Fruit fly (Drosophila melanogaster): ENCODE data around the gene CG7326.
A peak's percentile ranks its signal among the peaks of the same experiment; 100 is the strongest.

Gene CG7326

DNA sequence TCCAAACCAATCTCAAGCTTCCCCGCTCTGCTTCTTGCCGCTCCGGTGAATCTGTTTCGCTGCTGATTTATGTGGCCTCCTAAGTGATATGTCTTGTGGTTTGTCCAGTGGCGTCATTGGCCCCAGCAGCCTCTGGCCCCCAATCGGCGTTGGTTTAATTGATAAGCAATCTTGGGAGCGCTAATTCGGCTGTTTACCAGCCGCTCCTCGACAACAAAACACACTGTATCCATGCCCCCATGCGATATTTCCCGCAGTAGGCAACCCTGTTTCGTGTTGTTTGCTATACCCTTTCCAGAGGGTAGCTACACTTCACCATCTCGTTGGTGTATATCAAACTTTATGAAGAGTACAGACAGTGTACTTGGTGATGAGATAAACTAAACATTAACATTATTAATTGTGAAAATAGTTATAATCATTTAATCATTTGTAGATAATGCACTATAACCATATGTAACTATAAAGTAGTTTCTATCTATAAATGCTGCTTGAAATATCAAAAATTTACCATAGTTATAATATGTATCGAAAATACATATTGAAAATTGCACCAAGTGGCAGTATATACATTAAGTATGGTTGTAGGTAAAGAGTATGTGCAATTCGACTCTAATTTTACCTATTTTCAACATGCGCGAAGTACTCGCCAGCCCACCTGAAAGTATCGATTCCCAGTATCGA, 15.1 kb downstream of the CG7326 start, which contains the start of gene shop (continued):
- TF ChIP-seq CG2202 (tag; optimal IDR thresholded peaks at IDR 0.05), result peak; percentile 67
- TF ChIP-seq ftz-f1 (GFP tag; optimal IDR thresholded peaks at IDR 0.05), result no peak
- peak; percentile 78 for TF ChIP-seq CG2889 (GFP tag; IDR thresholded peaks at IDR 0.05)
- no peak for TF ChIP-seq Rx (GFP tag; IDR thresholded peaks at IDR 0.05)
- TF ChIP-seq CG18262 (tag; optimal IDR thresholded peaks at IDR 0.05), result peak; percentile 92
- TF ChIP-seq tgo (GFP tag; IDR thresholded peaks at IDR 0.05), result peak; percentile 73
- peak; percentile 63 for TF ChIP-seq CG3838 (GFP tag; optimal IDR thresholded peaks at IDR 0.05)
- TF ChIP-seq CG10147 (GFP tag; optimal IDR thresholded peaks at IDR 0.05), result peak; percentile 90
- peak; percentile 80 for TF ChIP-seq Ptx1 (GFP tag; IDR thresholded peaks at IDR 0.05)
- TF ChIP-seq CG31365 (tag; optimal IDR thresholded peaks at IDR 0.05), result no peak
- 0 out of 3 replicates have a peak, but pooled peaks have one; percentile 24 for TF ChIP-seq Opbp (GFP tag; IDR thresholded peaks at IDR 0.05; ENCODE audit: partially characterized antibody)
- TF ChIP-seq trh (GFP tag; optimal IDR thresholded peaks at IDR 0.05), result peak; percentile 46
- TF ChIP-seq tup (GFP tag; optimal IDR thresholded peaks at IDR 0.05), result peak; percentile 15
- TF ChIP-seq zfh1 (GFP tag; IDR thresholded peaks at IDR 0.05), result peak; percentile 76; the same call in 2 of the 3 replicates
- TF ChIP-seq HHEX (GFP tag; optimal IDR thresholded peaks at IDR 0.05), result peak; percentile 84
- peak; percentile 83 for TF ChIP-seq sisA (GFP tag; IDR thresholded peaks at IDR 0.05)
- peak; percentile 2 for TF ChIP-seq repo (GFP tag; optimal IDR thresholded peaks at IDR 0.05)
- no peak for TF ChIP-seq disco-r (GFP tag; optimal IDR thresholded peaks at IDR 0.05)
- no peak for TF ChIP-seq sc (optimal IDR thresholded peaks at IDR 0.05)
- TF ChIP-seq sc (GFP tag; optimal IDR thresholded peaks at IDR 0.05), result peak; percentile 63
- TF ChIP-seq Hmr (GFP tag; optimal IDR thresholded peaks at IDR 0.05), result peak; percentile 90
- peak; percentile 95 for TF ChIP-seq CoRest (tag; optimal IDR thresholded peaks at IDR 0.05)
- TF ChIP-seq C15 (GFP tag; IDR thresholded peaks at IDR 0.05), result no peak
- peak; percentile 93 for TF ChIP-seq gem (tag; optimal IDR thresholded peaks at IDR 0.05)
- TF ChIP-seq lbe (GFP tag; optimal IDR thresholded peaks at IDR 0.05), result peak; percentile 64
- TF ChIP-seq CG6689 (GFP tag; IDR thresholded peaks at IDR 0.05), result peak; percentile 74
- peak in 1 of 2 experiments; percentile 34 for TF ChIP-seq crp (GFP tag; optimal IDR thresholded peaks at IDR 0.05)
- peak; percentile 81 for TF ChIP-seq zfh2 (GFP tag; optimal IDR thresholded peaks at IDR 0.05)
- TF ChIP-seq otp (GFP tag; IDR thresholded peaks at IDR 0.05), result peak; percentile 39; the same call in 1 of the 3 replicates
- peak; percentile 86 for TF ChIP-seq Abd-B (GFP tag; optimal IDR thresholded peaks at IDR 0.05)
- peak; percentile 21 for TF ChIP-seq Dad (GFP tag; optimal IDR thresholded peaks at IDR 0.05)
- TF ChIP-seq CG17829 (tag; optimal IDR thresholded peaks at IDR 0.05), result peak; percentile 85
- peak; percentile 66 for TF ChIP-seq tx (GFP tag; optimal IDR thresholded peaks at IDR 0.05)
- TF ChIP-seq CG3995 (GFP tag; optimal IDR thresholded peaks at IDR 0.05), result peak; percentile 50
- peak; percentile 46 for TF ChIP-seq CG15514 (GFP tag; optimal IDR thresholded peaks at IDR 0.05)
- peak; percentile 90 for TF ChIP-seq CG12391 (tag; optimal IDR thresholded peaks at IDR 0.05)
- peak; percentile 62 for TF ChIP-seq al (GFP tag; IDR thresholded peaks at IDR 0.05)
- TF ChIP-seq Fer3 (tag; optimal IDR thresholded peaks at IDR 0.05), result peak; percentile 76
- no peak for TF ChIP-seq jigr1 (GFP tag; IDR thresholded peaks at IDR 0.05)
- TF ChIP-seq CG10462 (GFP tag; optimal IDR thresholded peaks at IDR 0.05), result peak; percentile 64
- TF ChIP-seq dm (GFP tag; optimal IDR thresholded peaks at IDR 0.05), result peak; percentile 73
- TF ChIP-seq CG5245 (GFP tag; optimal IDR thresholded peaks at IDR 0.05), result peak; percentile 77
- peak; percentile 57; the same call in 1 of the 2 replicates for TF ChIP-seq HLH3B (GFP tag; IDR thresholded peaks at IDR 0.05)
- TF ChIP-seq chinmo (GFP tag; IDR thresholded peaks at IDR 0.05; ENCODE audit: partially characterized antibody), result no peak
- no peak for TF ChIP-seq usp (GFP tag; optimal IDR thresholded peaks at IDR 0.05)
- peak; percentile 93 for TF ChIP-seq row (GFP tag; IDR thresholded peaks at IDR 0.05)
- peak; percentile 69 for TF ChIP-seq E2f1 (GFP tag; IDR thresholded peaks at IDR 0.05)
- peak; percentile 78 for TF ChIP-seq CG17359 (tag; optimal IDR thresholded peaks at IDR 0.05)
- TF ChIP-seq wdn (GFP tag; IDR thresholded peaks at IDR 0.05), result peak; percentile 52; the same call in 1 of the 2 replicates
- TF ChIP-seq ttk (GFP tag; IDR thresholded peaks at IDR 0.05), result peak; percentile 67
